Fruit fly (Drosophila melanogaster) whole organism, pupa: ENCODE measurements around the gene CG32572.

Source experiments
- CG17806 ChIP-seq: fragments of 200-800 bp; sonication (Bioruptor generic); optimal IDR thresholded peaks from 2 replicates; lab custom pipeline; 2018; ENCODE audit warnings: missing biosample characterization, mild to moderate bottlenecking, missing genetic modification characterization, moderate library complexity
- CG8159 ChIP-seq: fragments of 200-800 bp; sonication (Bioruptor generic); optimal IDR thresholded peaks from 3 replicates; lab custom pipeline; 2018; ENCODE audit warnings: missing biosample characterization, mild to moderate bottlenecking, missing genetic modification characterization, moderate library complexity
- fd96Ca ChIP-seq: fragments of 200-800 bp; sonication (Bioruptor generic); IDR thresholded peaks from 3 replicates; pipeline ENCODE4 v1.3.6; 2022; ENCODE audit warnings: missing biosample characterization, missing genetic modification characterization
- rn ChIP-seq: fragments of 200-800 bp; sonication (Bioruptor generic); IDR thresholded peaks from 2 replicates; pipeline ENCODE4 v1.3.6; 2022; ENCODE audit warnings: missing biosample characterization, missing genetic modification characterization

DNA sequence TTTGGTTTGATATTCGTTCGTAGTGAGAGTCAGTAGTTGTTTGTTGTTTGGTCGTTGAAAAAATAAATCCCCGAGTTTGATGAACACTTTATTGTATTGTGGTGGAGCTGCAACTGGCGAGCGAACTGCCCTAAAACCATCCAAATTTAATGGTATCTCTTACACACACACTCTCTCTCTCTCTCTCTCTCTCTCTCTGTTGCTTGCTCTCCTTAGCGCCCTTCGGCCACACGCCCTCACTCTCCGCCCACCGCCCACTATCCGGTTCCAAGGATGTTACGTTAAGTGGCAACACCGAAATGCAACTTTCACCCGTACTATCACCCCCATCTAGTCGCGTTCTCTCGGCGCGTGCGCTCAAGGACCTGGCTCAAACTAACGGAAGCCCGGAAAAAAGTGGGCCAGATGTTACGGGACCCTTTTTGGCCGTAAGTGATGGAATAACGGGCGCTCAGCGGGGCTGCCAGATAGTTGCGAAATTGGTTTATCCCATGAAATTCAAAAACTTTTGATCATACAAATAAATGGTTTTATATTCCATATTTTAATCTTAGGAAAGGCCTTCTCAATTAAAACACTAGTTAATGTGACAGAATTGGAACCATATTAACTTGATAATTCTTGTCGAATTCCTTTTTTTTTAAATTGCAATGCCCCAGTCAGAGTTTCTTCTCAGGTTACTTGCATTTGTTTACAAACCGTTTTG lies 33.4 kb upstream of the CG32572 start:
- no peak for TF ChIP-seq CG17806 (tag; lab: Kevin White, UChicago)
- no peak for TF ChIP-seq fd96Ca (GFP tag; lab: Robert Waterston, UW)
- TF ChIP-seq CG8159 (tag; lab: Kevin White, UChicago), result no peak
- no peak for TF ChIP-seq rn
